Fruit fly (Drosophila melanogaster) whole organism, wandering third instar larva: ENCODE measurements around the gene Paip2.

Experiments
- Abd-B ChIP-seq: fragments of >200 bp; optimal IDR thresholded peaks from 2 replicates; lab custom pipeline; 2017; ENCODE audit warnings: missing biosample characterization, missing genetic modification characterization
- CG32264 ChIP-seq: fragments of 200-800 bp; sonication (Bioruptor generic); optimal IDR thresholded peaks from 2 replicates; lab custom pipeline; 2016; ENCODE audit warnings: missing biosample characterization, missing genetic modification characterization
- CG9705 ChIP-seq: fragments of 200-800 bp; sonication (Bioruptor generic); optimal IDR thresholded peaks from 2 replicates; lab custom pipeline; 2018; ENCODE audit warnings: missing biosample characterization, mild to moderate bottlenecking, missing genetic modification characterization
- CrebA ChIP-seq: fragments of 200-800 bp; sonication (Bioruptor generic); optimal IDR thresholded peaks from 2 replicates; lab custom pipeline; 2016; ENCODE audit warnings: missing biosample characterization, mild to moderate bottlenecking, missing genetic modification characterization, borderline replicate concordance
- Dfd ChIP-seq: fragments of >200 bp; optimal IDR thresholded peaks from 2 replicates; lab custom pipeline; 2017; ENCODE audit warnings: missing biosample characterization, missing genetic modification characterization
- Dif ChIP-seq: fragments of 200-275, 200-300 bp; sonication (Bioruptor generic); optimal IDR thresholded peaks from 2 replicates; lab custom pipeline; 2018; ENCODE audit warnings: missing biosample characterization, missing genetic modification characterization; ENCODE audit not compliant: partially characterized antibody
- GATAd ChIP-seq: sonication (Bioruptor generic); optimal IDR thresholded peaks from 2 replicates; lab custom pipeline; 2016; ENCODE audit warnings: missing biosample characterization, missing genetic modification characterization
- HLH106 ChIP-seq: fragments of 200-800 bp; optimal IDR thresholded peaks from 3 replicates; lab custom pipeline; 2019; ENCODE audit warnings: missing biosample characterization, mild to moderate bottlenecking, missing genetic modification characterization, moderate library complexity
- Hnf4 ChIP-seq: fragments of 200-800 bp; sonication (Bioruptor generic); optimal IDR thresholded peaks from 2 replicates; lab custom pipeline; 2016; ENCODE audit warnings: missing biosample characterization, mild to moderate bottlenecking, missing genetic modification characterization
- Hr78 ChIP-seq: fragments of >200 bp; optimal IDR thresholded peaks from 2 replicates; lab custom pipeline; 2017; ENCODE audit warnings: missing biosample characterization, missing genetic modification characterization
- Hr83 ChIP-seq: fragments of 200-300 bp; sonication (Bioruptor generic); optimal IDR thresholded peaks from 2 replicates; lab custom pipeline; 2016; ENCODE audit warnings: missing biosample characterization, mild to moderate bottlenecking, missing genetic modification characterization, moderate library complexity; ENCODE audit not compliant: poor library complexity, severe bottlenecking
- Jra ChIP-seq: sonication (Bioruptor generic); optimal IDR thresholded peaks from 2 replicates; lab custom pipeline; 2016; ENCODE audit warnings: missing biosample characterization, missing genetic modification characterization
- Mio ChIP-seq: sonication (Bioruptor generic); optimal IDR thresholded peaks from 2 replicates; lab custom pipeline; 2016; ENCODE audit warnings: missing biosample characterization, missing genetic modification characterization
- Myc ChIP-seq: fragments of >200 bp; optimal IDR thresholded peaks from 2 replicates; lab custom pipeline; 2017
- N ChIP-seq: fragments of >200 bp; optimal IDR thresholded peaks from 2 replicates; lab custom pipeline; 2018; ENCODE audit warnings: missing biosample characterization, missing external identifiers, missing genetic modification characterization
- OdsH ChIP-seq: fragments of 200-800 bp; sonication (Bioruptor generic); optimal IDR thresholded peaks from 2 replicates; lab custom pipeline; 2016; ENCODE audit warnings: missing biosample characterization, mild to moderate bottlenecking, missing genetic modification characterization
- Rel ChIP-seq, 2 experiments: fragments of 200-800 bp; sonication (Bioruptor generic) in 1 of 2; optimal IDR thresholded peaks; 2 replicates in 1 of 2; 3 replicates in 1 of 2; lab custom pipeline; 2016 to 2019; ENCODE audit warnings: mild to moderate bottlenecking in 2 of 2, missing biosample characterization in 2 of 2, missing genetic modification characterization in 2 of 2, moderate library complexity in 1 of 2
- Sp1 ChIP-seq: fragments of 200-800 bp; sonication (Bioruptor generic); optimal IDR thresholded peaks from 3 replicates; lab custom pipeline; 2019; ENCODE audit warnings: missing biosample characterization, mild to moderate bottlenecking, missing genetic modification characterization, moderate library complexity
- Vsx2 ChIP-seq: fragments of 200-300, 225-300 bp; sonication (Bioruptor generic); optimal IDR thresholded peaks from 2 replicates; lab custom pipeline; 2018; ENCODE audit warnings: missing biosample characterization, missing genetic modification characterization; ENCODE audit not compliant: partially characterized antibody
- br ChIP-seq: fragments of 200-800 bp; sonication (Bioruptor generic); optimal IDR thresholded peaks from 2 replicates; lab custom pipeline; 2016; ENCODE audit warnings: missing biosample characterization, missing genetic modification characterization
- brk ChIP-seq: fragments of 200-800 bp; sonication (Bioruptor generic); optimal IDR thresholded peaks from 2 replicates; lab custom pipeline; 2016; ENCODE audit warnings: missing biosample characterization, mild to moderate bottlenecking, missing genetic modification characterization
- dl ChIP-seq, 2 experiments: fragments of 175-275, 200-275 bp in 1 of 2; fragments of 200-275 bp in 1 of 2; sonication (Bioruptor generic); optimal IDR thresholded peaks; lab custom pipeline; 2018; ENCODE audit warnings: mild to moderate bottlenecking in 2 of 2, missing biosample characterization in 2 of 2, missing genetic modification characterization in 2 of 2, moderate library complexity in 2 of 2; ENCODE audit not compliant: partially characterized antibody in 2 of 2, insufficient read depth in 1 of 2
- dmrt93B ChIP-seq: fragments of 200-800 bp; sonication (Bioruptor generic); optimal IDR thresholded peaks from 2 replicates; lab custom pipeline; 2018; ENCODE audit warnings: missing biosample characterization, mild to moderate bottlenecking, missing genetic modification characterization
- dsf ChIP-seq: sonication (Bioruptor generic); optimal IDR thresholded peaks from 2 replicates; lab custom pipeline; 2016; ENCODE audit warnings: missing biosample characterization, missing genetic modification characterization, borderline replicate concordance
- ey ChIP-seq: fragments of 200-800 bp; sonication (Bioruptor generic); optimal IDR thresholded peaks from 2 replicates; lab custom pipeline; 2016; ENCODE audit warnings: missing biosample characterization, missing genetic modification characterization
- foxo ChIP-seq, 2 experiments: fragments of 200-800 bp; sonication (Bioruptor generic); optimal IDR thresholded peaks; 2 replicates in 1 of 2; 3 replicates in 1 of 2; lab custom pipeline; 2016 to 2017; ENCODE audit warnings: missing biosample characterization in 2 of 2, missing genetic modification characterization in 2 of 2
- fru ChIP-seq: fragments of 200-800 bp; sonication (Bioruptor generic); optimal IDR thresholded peaks from 3 replicates; lab custom pipeline; 2016; ENCODE audit warnings: missing biosample characterization, mild to moderate bottlenecking, missing genetic modification characterization
- h ChIP-seq: fragments of 200-800 bp; sonication (Bioruptor generic); optimal IDR thresholded peaks from 3 replicates; lab custom pipeline; 2016; ENCODE audit warnings: missing biosample characterization, mild to moderate bottlenecking, missing genetic modification characterization
- jim ChIP-seq: fragments of 175-275, 200-325 bp; sonication (Bioruptor generic); optimal IDR thresholded peaks from 2 replicates; lab custom pipeline; 2016; ENCODE audit warnings: missing biosample characterization, mild to moderate bottlenecking, missing genetic modification characterization
- lola ChIP-seq: fragments of >200 bp; optimal IDR thresholded peaks from 2 replicates; lab custom pipeline; 2017; ENCODE audit warnings: missing biosample characterization, missing genetic modification characterization
- pan ChIP-seq: fragments of >200 bp; optimal IDR thresholded peaks from 2 replicates; lab custom pipeline; 2017
- psq ChIP-seq: fragments of 200-800 bp; sonication (Bioruptor generic); optimal IDR thresholded peaks from 3 replicates; lab custom pipeline; 2017; ENCODE audit warnings: missing biosample characterization, mild to moderate bottlenecking, missing genetic modification characterization, moderate library complexity
- rgr ChIP-seq: fragments of 200-800 bp; sonication (Bioruptor generic); optimal IDR thresholded peaks from 3 replicates; lab custom pipeline; 2016; ENCODE audit warnings: missing biosample characterization, mild to moderate bottlenecking, missing genetic modification characterization
- sage ChIP-seq: fragments of 200-800 bp; sonication (Bioruptor generic); optimal IDR thresholded peaks from 2 replicates; lab custom pipeline; 2016; ENCODE audit warnings: missing biosample characterization, mild to moderate bottlenecking, missing genetic modification characterization
- sv ChIP-seq: fragments of 200-800 bp; sonication (Bioruptor generic); optimal IDR thresholded peaks from 3 replicates; lab custom pipeline; 2016; ENCODE audit warnings: missing biosample characterization, missing genetic modification characterization
- tai ChIP-seq: sonication (Bioruptor generic); optimal IDR thresholded peaks from 2 replicates; lab custom pipeline; 2016; ENCODE audit warnings: missing biosample characterization, missing genetic modification characterization
- usp ChIP-seq: fragments of >200 bp; optimal IDR thresholded peaks from 2 replicates; lab custom pipeline; 2017; ENCODE audit warnings: missing biosample characterization, missing genetic modification characterization
- woc ChIP-seq: sonication (Bioruptor generic); optimal IDR thresholded peaks from 2 replicates; lab custom pipeline; 2016; ENCODE audit warnings: missing biosample characterization, mild to moderate bottlenecking, missing genetic modification characterization

Gene Paip2

dm6 chr3R:12981334-12982166, 958 bp downstream of the Paip2 start (continued):
- TF ChIP-seq h (GFP tag; lab: Kevin White, UChicago) = peak; percentile 40

dm6 chr3R:12982167-12982981, 1.8 kb downstream of the Paip2 start:
- TF ChIP-seq Myc (lab: Kevin White, UChicago) (no peak), lola (GFP tag; lab: Kevin White, UChicago) (no peak), Hr83 (GFP tag; lab: Kevin White, UChicago) (peak; percentile 30), dsf (GFP tag; lab: Kevin White, UChicago) (no peak), Vsx2 (GFP tag; lab: Kevin White, UChicago) (no peak), psq (GFP tag; lab: Kevin White, UChicago) (peak; percentile 60), Jra (GFP tag; lab: Kevin White, UChicago) (no peak), sage (GFP tag; lab: Kevin White, UChicago) (peak; percentile 43), Dif (no peak), woc (GFP tag; lab: Kevin White, UChicago) (peak; percentile 59), Hnf4 (peak; percentile 24), pan (lab: Kevin White, UChicago) (no peak), fru (peak; percentile 63), Abd-B (no peak), Mio (GFP tag; lab: Kevin White, UChicago) (no peak), usp (GFP tag; lab: Kevin White, UChicago) (no peak), Dfd (GFP tag; lab: Kevin White, UChicago) (no peak), N (GFP tag; lab: Kevin White, UChicago) (no peak), dl (GFP tag; optimal IDR thresholded peaks at IDR 0.05; lab: Kevin White, UChicago; ENCODE audit: insufficient read depth in 1 of 2, partially characterized antibody in 2 of 2) (no peak), sv (GFP tag; lab: Kevin White, UChicago) (peak; percentile 47), Rel (GFP tag; optimal IDR thresholded peaks at IDR 0.05; lab: Kevin White, UChicago) (no peak), Rel (tag; optimal IDR thresholded peaks at IDR 0.05; lab: Kevin White, UChicago) (peak; percentile 54), h (GFP tag; lab: Kevin White, UChicago) (peak; percentile 62), dmrt93B (GFP tag; lab: Kevin White, UChicago) (no peak), rgr (GFP tag; lab: Kevin White, UChicago) (peak; percentile 67), GATAd (no peak), brk (GFP tag; lab: Kevin White, UChicago) (peak; percentile 45), tai (GFP tag; lab: Kevin White, UChicago) (no peak), jim (GFP tag; lab: Kevin White, UChicago) (no peak), OdsH (GFP tag; lab: Kevin White, UChicago) (peak; percentile 62), ey (peak; percentile 43), CrebA (GFP tag; lab: Kevin White, UChicago) (no peak), CG32264 (GFP tag; lab: Kevin White, UChicago) (no peak), CG9705 (GFP tag; lab: Kevin White, UChicago) (peak; percentile 33), br (GFP tag; lab: Kevin White, UChicago) (peak; percentile 38), foxo (GFP tag; optimal IDR thresholded peaks at IDR 0.05; lab: Kevin White, UChicago) (peak in 1 of 2 experiments; percentile 65), Sp1 (GFP tag; lab: Kevin White, UChicago) (peak; percentile 61), HLH106 (tag; lab: Kevin White, UChicago) (peak; percentile 70), Hr78 (GFP tag; lab: Kevin White, UChicago) (no peak)
- TF ChIP-seq, all 38 proteins: peak for 18
